Worm (Caenorhabditis elegans): ENCODE measurements around the gene Y57G7A.1.

DNA sequence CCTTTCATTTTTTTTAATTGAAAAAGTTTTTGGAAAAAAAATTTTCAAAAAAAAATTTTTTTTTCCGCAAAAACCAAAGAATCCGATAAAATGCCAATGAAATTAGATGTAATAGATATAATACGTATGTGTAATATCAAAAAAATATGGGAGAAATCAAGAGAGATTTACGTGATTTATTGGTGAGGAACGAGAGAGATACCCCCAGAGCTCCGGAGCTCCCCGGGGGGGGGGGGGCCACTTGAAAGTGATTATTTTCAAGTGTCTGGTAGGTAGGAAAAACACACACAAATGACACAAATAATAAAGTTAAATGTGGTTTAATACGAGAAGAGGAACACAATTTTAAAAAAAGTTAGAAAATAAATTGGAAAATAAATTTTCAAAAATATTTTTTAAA is 21.5 kb upstream of the Y57G7A.1 start, which contains the start of gene Y57G7A.11:
- TF ChIP-seq ama-1 (optimal IDR thresholded peaks at IDR 0.05) (no peak), nhr-25 (tag; optimal IDR thresholded peaks at IDR 0.05) (no peak), mml-1 (tag; optimal IDR thresholded peaks at IDR 0.05) (no peak)
